Worm (Caenorhabditis elegans) whole organism, L4 larva: ENCODE measurements around the gene C08G9.2.

Experiments used
- F37D6.2 ChIP-seq: sonication (generic microtip); optimal IDR thresholded peaks from 2 replicates; lab custom pipeline; 2016; ENCODE audit warnings: mild to moderate bottlenecking, missing genetic modification characterization, missing compliant biosample characterization
- F44E2.7 ChIP-seq: fragments of 200-800 bp; sonication (Bioruptor generic); IDR thresholded peaks from 2 replicates; pipeline ENCODE4 v2.1.2; 2022; ENCODE audit warnings: missing genetic modification characterization, missing compliant biosample characterization
- F49E8.2 ChIP-seq: sonication (generic microtip); optimal IDR thresholded peaks from 2 replicates; lab custom pipeline; 2016; ENCODE audit warnings: missing compliant biosample characterization, mild to moderate bottlenecking, missing genetic modification characterization, borderline replicate concordance
- R02D3.7 ChIP-seq: fragments of 150-350 bp; sonication (generic microtip); optimal IDR thresholded peaks from 3 replicates; lab custom pipeline; 2014; ENCODE audit warnings: missing biosample characterization, missing genetic modification characterization
- T20F7.1 ChIP-seq: fragments of 200-800 bp; sonication (Bioruptor generic); optimal IDR thresholded peaks from 2 replicates; lab custom pipeline; 2018; ENCODE audit warnings: mild to moderate bottlenecking, missing genetic modification characterization, missing compliant biosample characterization
- T26A8.4 ChIP-seq: fragments of 200-800 bp; sonication (Bioruptor generic); IDR thresholded peaks from 2 replicates; pipeline ENCODE4 v1.3.6; 2022; ENCODE audit warnings: missing genetic modification characterization, missing compliant biosample characterization
- Y105C5A.15 ChIP-seq: fragments of 200-800 bp; sonication (Bioruptor generic); IDR thresholded peaks from 2 replicates; pipeline ENCODE4 v1.3.6; 2022; ENCODE audit warnings: missing genetic modification characterization, missing compliant biosample characterization
- Y48G9A.11 ChIP-seq: fragments of 200-800 bp; sonication (Bioruptor generic); IDR thresholded peaks from 2 replicates; pipeline ENCODE4 v1.3.6; 2022; ENCODE audit warnings: missing genetic modification reagents, missing genetic modification characterization, missing compliant biosample characterization
- ZK337.2 ChIP-seq: fragments of 200-800 bp; sonication (Bioruptor generic); IDR thresholded peaks from 2 replicates; pipeline ENCODE4 v1.3.6; 2022; ENCODE audit warnings: missing genetic modification reagents, missing genetic modification characterization, missing compliant biosample characterization
- ZK546.5 ChIP-seq, 2 experiments: sonication (generic microtip); optimal IDR thresholded peaks; 2 replicates each; lab custom pipeline; 2017; ENCODE audit warnings: missing biosample characterization in 2 of 2, missing genetic modification characterization in 2 of 2
- aha-1 ChIP-seq: fragments of 150-350 bp; peaks from one replicate; lab custom pipeline; 2014; ENCODE audit warnings: missing biosample characterization, missing genetic modification characterization
- ama-1 ChIP-seq: fragments of 150-350 bp; optimal IDR thresholded peaks from 2 replicates; lab custom pipeline; 2014; ENCODE audit warnings: inconsistent platforms, mixed read lengths
- arid-1 ChIP-seq: fragments of 200-800 bp; sonication (Bioruptor generic); conservative IDR thresholded peaks from 2 replicates; pipeline ENCODE4 v1.3.6; 2022; ENCODE audit warnings: missing genetic modification reagents, missing genetic modification characterization, missing compliant biosample characterization
- ceh-28 ChIP-seq: fragments of 150-350 bp; optimal IDR thresholded peaks from 2 replicates; lab custom pipeline; 2014; ENCODE audit warnings: missing biosample characterization, missing genetic modification reagents, missing genetic modification characterization
- ceh-44 ChIP-seq: fragments of 200-800 bp; sonication (Bioruptor generic); IDR thresholded peaks from 2 replicates; pipeline ENCODE4 v1.3.6; 2022; ENCODE audit warnings: missing genetic modification reagents, missing genetic modification characterization, missing compliant biosample characterization
- ceh-62 ChIP-seq: sonication (generic microtip); optimal IDR thresholded peaks from 2 replicates; lab custom pipeline; 2017; ENCODE audit warnings: missing biosample characterization, missing genetic modification characterization
- ceh-82 ChIP-seq: sonication (generic microtip); optimal IDR thresholded peaks from 2 replicates; lab custom pipeline; 2017; ENCODE audit warnings: missing biosample characterization, missing genetic modification characterization
- ces-1 ChIP-seq: fragments of 150-350 bp; sonication (generic microtip); optimal IDR thresholded peaks from 4 replicates; lab custom pipeline; 2014; ENCODE audit warnings: missing biosample characterization, missing genetic modification reagents, missing genetic modification characterization
- cey-2 ChIP-seq: sonication (generic microtip); optimal IDR thresholded peaks from 3 replicates; lab custom pipeline; 2017; ENCODE audit warnings: missing genetic modification characterization, mild to moderate bottlenecking, missing compliant biosample characterization, antibody characterized with exemption, borderline replicate concordance; ENCODE audit not compliant: insufficient read depth
- daf-8 ChIP-seq: fragments of 200-800 bp; sonication (Bioruptor generic); IDR thresholded peaks from 2 replicates; pipeline ENCODE4 v1.3.6; 2022; ENCODE audit warnings: missing genetic modification characterization, missing compliant biosample characterization
- dmd-9 ChIP-seq: fragments of 200-800 bp; sonication (Bioruptor generic); IDR thresholded peaks from 2 replicates; pipeline ENCODE4 v1.3.6; 2022; ENCODE audit warnings: missing genetic modification reagents, missing genetic modification characterization, missing compliant biosample characterization
- duxl-1 ChIP-seq: sonication (generic microtip); optimal IDR thresholded peaks from 2 replicates; lab custom pipeline; 2016; ENCODE audit warnings: mild to moderate bottlenecking, missing genetic modification characterization, moderate library complexity, missing compliant biosample characterization; ENCODE audit not compliant: poor library complexity
- egl-43 ChIP-seq: fragments of 200-800 bp; sonication (Bioruptor generic); IDR thresholded peaks from 2 replicates; pipeline ENCODE4 v1.3.6; 2022; ENCODE audit warnings: missing genetic modification reagents, missing genetic modification characterization, missing compliant biosample characterization
- fkh-10 ChIP-seq: fragments of 150-350 bp; optimal IDR thresholded peaks from 2 replicates; lab custom pipeline; 2014; ENCODE audit warnings: missing biosample characterization, missing genetic modification reagents, missing genetic modification characterization
- fos-1 ChIP-seq: fragments of 150-350 bp; optimal IDR thresholded peaks from 2 replicates; lab custom pipeline; 2014; ENCODE audit warnings: missing biosample characterization, missing genetic modification characterization
- hif-1 ChIP-seq, 2 experiments: sonication (generic microtip); optimal IDR thresholded peaks; 2 replicates each; lab custom pipeline; 2016 to 2017; ENCODE audit warnings: missing compliant biosample characterization in 2 of 2, missing genetic modification characterization in 2 of 2, missing genetic modification reagents in 2 of 2, missing genotype in 2 of 2, mild to moderate bottlenecking in 1 of 2
- hlh-30 ChIP-seq: sonication (generic microtip); optimal IDR thresholded peaks from 2 replicates; lab custom pipeline; 2017; ENCODE audit warnings: antibody characterized with exemption, mild to moderate bottlenecking, missing genetic modification characterization, missing compliant biosample characterization; ENCODE audit not compliant: insufficient read depth
- lin-1 ChIP-seq: fragments of 200-800 bp; sonication (Bioruptor generic); IDR thresholded peaks from 2 replicates; pipeline ENCODE4 v1.3.6; 2022; ENCODE audit warnings: missing genetic modification reagents, missing genetic modification characterization, missing compliant biosample characterization
- lin-13 ChIP-seq: fragments of 150-350 bp; optimal IDR thresholded peaks from 2 replicates; lab custom pipeline; 2014; ENCODE audit warnings: missing biosample characterization, missing genetic modification reagents, missing genetic modification characterization
- lin-15B ChIP-seq: fragments of 150-350 bp; sonication (generic microtip); optimal IDR thresholded peaks from 3 replicates; lab custom pipeline; 2014; ENCODE audit warnings: missing biosample characterization, missing genetic modification characterization
- lir-3 ChIP-seq: sonication (generic microtip); optimal IDR thresholded peaks from 2 replicates; lab custom pipeline; 2016; ENCODE audit warnings: mild to moderate bottlenecking, missing genetic modification characterization, missing compliant biosample characterization
- lsy-2 ChIP-seq, 2 experiments: fragments of 150-350 bp in 1 of 2; sonication (generic microtip) in 1 of 2; optimal IDR thresholded peaks; 2 replicates each; lab custom pipeline; 2014 to 2017; ENCODE audit warnings: missing biosample characterization in 2 of 2, missing genetic modification characterization in 2 of 2
- madf-9 ChIP-seq: fragments of 200-800 bp; sonication (Bioruptor generic); conservative IDR thresholded peaks from 2 replicates; pipeline ENCODE4 v1.3.6; 2022; ENCODE audit warnings: missing genetic modification reagents, missing genetic modification characterization, missing compliant biosample characterization
- mdl-1 ChIP-seq, 2 experiments: fragments of 150-350 bp in 1 of 2; sonication (generic microtip) in 1 of 2; optimal IDR thresholded peaks; 2 replicates each; lab custom pipeline; 2014 to 2017; ENCODE audit warnings: missing biosample characterization in 2 of 2, missing genetic modification characterization in 2 of 2
- mes-2 ChIP-seq: sonication (generic microtip); optimal IDR thresholded peaks from 2 replicates; lab custom pipeline; 2016; ENCODE audit warnings: missing genotype, mild to moderate bottlenecking, missing genetic modification characterization, missing compliant biosample characterization; ENCODE audit not compliant: poor library complexity, severe bottlenecking
- nhr-10 ChIP-seq: fragments of 150-350 bp; optimal IDR thresholded peaks from 2 replicates; lab custom pipeline; 2014; ENCODE audit warnings: missing biosample characterization, missing genetic modification characterization
- nhr-102 ChIP-seq: sonication (generic microtip); optimal IDR thresholded peaks from 2 replicates; lab custom pipeline; 2016; ENCODE audit warnings: mild to moderate bottlenecking, missing genetic modification characterization, moderate library complexity, missing compliant biosample characterization
- nhr-237 ChIP-seq: sonication (generic microtip); optimal IDR thresholded peaks from 2 replicates; lab custom pipeline; 2017; ENCODE audit warnings: missing biosample characterization, missing genetic modification characterization
- nhr-25 ChIP-seq: sonication (generic microtip); optimal IDR thresholded peaks from 2 replicates; lab custom pipeline; 2017; ENCODE audit warnings: missing genetic modification characterization, mild to moderate bottlenecking, missing compliant biosample characterization, antibody characterized with exemption, moderate library complexity, borderline replicate concordance; ENCODE audit not compliant: insufficient read depth
- nhr-28 ChIP-seq: fragments of 150-350 bp; optimal IDR thresholded peaks from 2 replicates; lab custom pipeline; 2014; ENCODE audit warnings: missing biosample characterization, missing genetic modification characterization
- nhr-41 ChIP-seq: fragments of 200-800 bp; sonication (Bioruptor generic); IDR thresholded peaks from 2 replicates; pipeline ENCODE4 v1.3.6; 2022; ENCODE audit warnings: missing genetic modification reagents, missing genetic modification characterization, missing compliant biosample characterization
- nhr-42 ChIP-seq: fragments of 200-800 bp; sonication (Bioruptor generic); IDR thresholded peaks from 2 replicates; pipeline ENCODE4 v1.3.6; 2022; ENCODE audit warnings: missing genetic modification characterization, missing compliant biosample characterization
- nhr-48 ChIP-seq: sonication (generic microtip); optimal IDR thresholded peaks from 2 replicates; lab custom pipeline; 2016; ENCODE audit warnings: mild to moderate bottlenecking, missing genetic modification characterization, missing compliant biosample characterization
- nhr-6 ChIP-seq: fragments of 150-350 bp; optimal IDR thresholded peaks from 2 replicates; lab custom pipeline; 2014; ENCODE audit warnings: missing biosample characterization, missing genetic modification characterization
- nhr-76 ChIP-seq: fragments of 150-350 bp; optimal IDR thresholded peaks from 2 replicates; lab custom pipeline; 2014; ENCODE audit warnings: missing biosample characterization, missing genetic modification characterization
- nhr-77 ChIP-seq: fragments of 150-350 bp; optimal IDR thresholded peaks from 2 replicates; lab custom pipeline; 2014; ENCODE audit warnings: missing biosample characterization, missing genetic modification characterization
- saeg-2 ChIP-seq: fragments of 200-800 bp; sonication (Bioruptor generic); IDR thresholded peaks from 2 replicates; pipeline ENCODE4 v1.3.6; 2022; ENCODE audit warnings: missing genetic modification reagents, missing genetic modification characterization, missing compliant biosample characterization
- set-16 ChIP-seq: fragments of 200-800 bp; sonication (Bioruptor generic); IDR thresholded peaks from 2 replicates; pipeline ENCODE4 v1.3.6; 2022; ENCODE audit warnings: missing genetic modification reagents, missing genetic modification characterization, missing compliant biosample characterization
- skn-1 ChIP-seq: fragments of 150-350 bp; optimal IDR thresholded peaks from 2 replicates; lab custom pipeline; 2014; ENCODE audit warnings: missing biosample characterization, missing genetic modification characterization
- snpc-1.2 ChIP-seq: fragments of 200-800 bp; sonication (Bioruptor generic); IDR thresholded peaks from 2 replicates; pipeline ENCODE4 v1.3.6; 2022; ENCODE audit warnings: missing genetic modification reagents, missing genetic modification characterization, missing compliant biosample characterization
- zag-1 ChIP-seq: fragments of 150-350 bp; optimal IDR thresholded peaks from 2 replicates; lab custom pipeline; 2014; ENCODE audit warnings: missing biosample characterization, missing genetic modification characterization
- zip-2 ChIP-seq: fragments of 150-350 bp; optimal IDR thresholded peaks from 2 replicates; lab custom pipeline; 2014; ENCODE audit warnings: missing biosample characterization, missing genetic modification characterization

C08G9.2 gene

ce11 chrIV:7710824-7711223 lies 38.1 kb upstream of the C08G9.2 start, which contains the start of gene nhr-8 (continued):
- TF ChIP-seq arid-1 (no peak), duxl-1 (no peak), T26A8.4 (GFP tag; lab: Robert Waterston, UW) (no peak), nhr-42 (GFP tag; lab: Robert Waterston, UW) (no peak), lin-15B (tag; lab: Kevin White, UChicago) (no peak), lin-1 (GFP tag; lab: Robert Waterston, UW) (peak; percentile 67), set-16 (no peak), F37D6.2 (tag; lab: Kevin White, UChicago) (no peak), ceh-62 (tag; lab: Kevin White, UChicago) (no peak), saeg-2 (GFP tag; lab: Robert Waterston, UW) (0 out of 2 replicates have a peak, but pooled peaks have one; percentile 29), nhr-102 (peak; percentile 40), hif-1 (tag; optimal IDR thresholded peaks at IDR 0.05; lab: Kevin White, UChicago) (no peak), ceh-82 (no peak), nhr-41 (no peak), daf-8 (no peak), nhr-76 (tag; lab: Kevin White, UChicago) (no peak), ceh-44 (GFP tag; lab: Robert Waterston, UW) (no peak), aha-1 (tag; lab: Kevin White, UChicago) (no peak), ZK546.5 (tag; optimal IDR thresholded peaks at IDR 0.05; lab: Kevin White, UChicago) (no peak), madf-9 (GFP tag; lab: Robert Waterston, UW) (no peak), nhr-48 (tag; lab: Kevin White, UChicago) (peak; percentile 15), dmd-9 (GFP tag; lab: Robert Waterston, UW) (no peak), nhr-25 (tag; lab: Kevin White, UChicago) (no peak), snpc-1.2 (GFP tag; lab: Robert Waterston, UW) (no peak), lir-3 (tag; lab: Kevin White, UChicago) (no peak), nhr-237 (tag; lab: Kevin White, UChicago) (no peak), mes-2 (tag; lab: Kevin White, UChicago) (peak; percentile 17), nhr-10 (tag; lab: Kevin White, UChicago) (no peak), lin-13 (no peak), F44E2.7 (GFP tag; lab: Robert Waterston, UW) (no peak), cey-2 (tag; lab: Kevin White, UChicago) (no peak), egl-43 (GFP tag; lab: Robert Waterston, UW) (no peak), zag-1 (tag; lab: Kevin White, UChicago) (no peak), mdl-1 (tag; optimal IDR thresholded peaks at IDR 0.05; lab: Kevin White, UChicago) (no peak), Y105C5A.15 (GFP tag; lab: Robert Waterston, UW) (no peak), fos-1 (tag; lab: Kevin White, UChicago) (no peak), ama-1 (lab: Kevin White, UChicago) (no peak), fkh-10 (GFP tag; lab: Kevin White, UChicago) (no peak), lsy-2 (tag; optimal IDR thresholded peaks at IDR 0.05; lab: Kevin White, UChicago) (peak in 1 of 2 experiments; percentile 29), T20F7.1 (GFP tag; lab: Kevin White, UChicago) (peak; percentile 51), ZK337.2 (GFP tag; lab: Robert Waterston, UW) (no peak), ces-1 (GFP tag; lab: Kevin White, UChicago) (no peak), hlh-30 (tag; lab: Kevin White, UChicago) (peak; percentile 23), ceh-28 (tag; lab: Kevin White, UChicago) (no peak), nhr-77 (tag; lab: Kevin White, UChicago) (peak; percentile 63), Y48G9A.11 (GFP tag; lab: Robert Waterston, UW) (no peak), R02D3.7 (tag; lab: Kevin White, UChicago) (no peak), F49E8.2 (tag; lab: Kevin White, UChicago) (no peak), nhr-28 (tag; lab: Kevin White, UChicago) (peak; percentile 93), skn-1 (tag; lab: Kevin White, UChicago) (no peak), zip-2 (tag; lab: Kevin White, UChicago) (no peak), nhr-6 (tag; lab: Kevin White, UChicago) (peak; percentile 16)
